Worm (Caenorhabditis elegans) whole organism, L4 larva: ENCODE data around the gene T07E3.4.
A peak's percentile ranks its signal among the peaks of the same experiment; 100 is the strongest.

Experiments
- D1046.2 ChIP-seq: fragments of 200-800 bp; sonication (Bioruptor generic); IDR thresholded peaks from 2 replicates; pipeline ENCODE4 v1.3.6; 2022; ENCODE audit warnings: missing genetic modification characterization, missing compliant biosample characterization
- F26F4.8 ChIP-seq: fragments of 200-800 bp; sonication (Bioruptor generic); conservative IDR thresholded peaks from 2 replicates; pipeline ENCODE4 v1.3.6; 2022; ENCODE audit warnings: missing genetic modification characterization, missing compliant biosample characterization
- F49E8.2 ChIP-seq: sonication (generic microtip); optimal IDR thresholded peaks from 2 replicates; lab custom pipeline; 2016; ENCODE audit warnings: missing compliant biosample characterization, mild to moderate bottlenecking, missing genetic modification characterization, borderline replicate concordance
- T20F7.1 ChIP-seq: fragments of 200-800 bp; sonication (Bioruptor generic); optimal IDR thresholded peaks from 2 replicates; lab custom pipeline; 2018; ENCODE audit warnings: mild to moderate bottlenecking, missing genetic modification characterization, missing compliant biosample characterization
- T26A8.4 ChIP-seq: fragments of 200-800 bp; sonication (Bioruptor generic); IDR thresholded peaks from 2 replicates; pipeline ENCODE4 v1.3.6; 2022; ENCODE audit warnings: missing genetic modification characterization, missing compliant biosample characterization
- Y105C5A.15 ChIP-seq: fragments of 200-800 bp; sonication (Bioruptor generic); IDR thresholded peaks from 2 replicates; pipeline ENCODE4 v1.3.6; 2022; ENCODE audit warnings: missing genetic modification characterization, missing compliant biosample characterization
- Y48G9A.11 ChIP-seq: fragments of 200-800 bp; sonication (Bioruptor generic); IDR thresholded peaks from 2 replicates; pipeline ENCODE4 v1.3.6; 2022; ENCODE audit warnings: missing genetic modification reagents, missing genetic modification characterization, missing compliant biosample characterization
- Y5F2A.4 ChIP-seq: fragments of 200-800 bp; sonication (Bioruptor generic); optimal IDR thresholded peaks from 2 replicates; lab custom pipeline; 2018; ENCODE audit warnings: mild to moderate bottlenecking, missing genetic modification characterization, missing compliant biosample characterization
- Y75B8A.6 ChIP-seq: fragments of 200-800 bp; sonication (Bioruptor generic); IDR thresholded peaks from 2 replicates; pipeline ENCODE4 v1.3.6; 2022; ENCODE audit warnings: missing genetic modification reagents, missing genetic modification characterization, missing compliant biosample characterization
- ZK337.2 ChIP-seq: fragments of 200-800 bp; sonication (Bioruptor generic); IDR thresholded peaks from 2 replicates; pipeline ENCODE4 v1.3.6; 2022; ENCODE audit warnings: missing genetic modification reagents, missing genetic modification characterization, missing compliant biosample characterization
- ZK546.5 ChIP-seq, 2 experiments: sonication (generic microtip); optimal IDR thresholded peaks; 2 replicates each; lab custom pipeline; 2017; ENCODE audit warnings: missing biosample characterization in 2 of 2, missing genetic modification characterization in 2 of 2
- arid-1 ChIP-seq: fragments of 200-800 bp; sonication (Bioruptor generic); conservative IDR thresholded peaks from 2 replicates; pipeline ENCODE4 v1.3.6; 2022; ENCODE audit warnings: missing genetic modification reagents, missing genetic modification characterization, missing compliant biosample characterization
- ceh-20 ChIP-seq: fragments of 200-800 bp; sonication (Bioruptor generic); IDR thresholded peaks from 2 replicates; pipeline ENCODE4 v1.3.6; 2022; ENCODE audit warnings: missing genetic modification reagents, missing genetic modification characterization, missing compliant biosample characterization
- ceh-28 ChIP-seq: fragments of 150-350 bp; optimal IDR thresholded peaks from 2 replicates; lab custom pipeline; 2014; ENCODE audit warnings: missing biosample characterization, missing genetic modification reagents, missing genetic modification characterization
- ceh-62 ChIP-seq: sonication (generic microtip); optimal IDR thresholded peaks from 2 replicates; lab custom pipeline; 2017; ENCODE audit warnings: missing biosample characterization, missing genetic modification characterization
- dmd-9 ChIP-seq: fragments of 200-800 bp; sonication (Bioruptor generic); IDR thresholded peaks from 2 replicates; pipeline ENCODE4 v1.3.6; 2022; ENCODE audit warnings: missing genetic modification reagents, missing genetic modification characterization, missing compliant biosample characterization
- dpl-1 ChIP-seq: fragments of 150-350 bp; optimal IDR thresholded peaks from 2 replicates; lab custom pipeline; 2014; ENCODE audit warnings: missing biosample characterization, missing genetic modification reagents, missing genetic modification characterization
- duxl-1 ChIP-seq: sonication (generic microtip); optimal IDR thresholded peaks from 2 replicates; lab custom pipeline; 2016; ENCODE audit warnings: mild to moderate bottlenecking, missing genetic modification characterization, moderate library complexity, missing compliant biosample characterization; ENCODE audit not compliant: poor library complexity
- dve-1 ChIP-seq: sonication (generic microtip); optimal IDR thresholded peaks from 2 replicates; lab custom pipeline; 2017; ENCODE audit warnings: antibody characterized with exemption, mild to moderate bottlenecking, missing genetic modification characterization, missing compliant biosample characterization; ENCODE audit not compliant: insufficient read depth
- egl-43 ChIP-seq: fragments of 200-800 bp; sonication (Bioruptor generic); IDR thresholded peaks from 2 replicates; pipeline ENCODE4 v1.3.6; 2022; ENCODE audit warnings: missing genetic modification reagents, missing genetic modification characterization, missing compliant biosample characterization
- fkh-10 ChIP-seq: fragments of 150-350 bp; optimal IDR thresholded peaks from 2 replicates; lab custom pipeline; 2014; ENCODE audit warnings: missing biosample characterization, missing genetic modification reagents, missing genetic modification characterization
- hlh-11 ChIP-seq: fragments of 200-800 bp; sonication (Bioruptor generic); optimal IDR thresholded peaks from 2 replicates; lab custom pipeline; 2018; ENCODE audit warnings: mild to moderate bottlenecking, missing genetic modification characterization, missing compliant biosample characterization
- hmg-1.1 ChIP-seq: fragments of 200-800 bp; sonication (Bioruptor generic); IDR thresholded peaks from 2 replicates; pipeline ENCODE4 v1.3.6; 2022; ENCODE audit warnings: missing genetic modification reagents, missing genetic modification characterization, missing compliant biosample characterization
- jun-1 ChIP-seq: fragments of 150-350 bp; optimal IDR thresholded peaks from 2 replicates; lab custom pipeline; 2014; ENCODE audit warnings: missing biosample characterization, missing genetic modification reagents, missing genetic modification characterization
- lim-7 ChIP-seq: fragments of 200-800 bp; sonication (Bioruptor generic); IDR thresholded peaks from 2 replicates; pipeline ENCODE4 v1.3.6; 2022; ENCODE audit warnings: missing genetic modification characterization, missing compliant biosample characterization
- lin-1 ChIP-seq: fragments of 200-800 bp; sonication (Bioruptor generic); IDR thresholded peaks from 2 replicates; pipeline ENCODE4 v1.3.6; 2022; ENCODE audit warnings: missing genetic modification reagents, missing genetic modification characterization, missing compliant biosample characterization
- lin-29 ChIP-seq: fragments of 200-800 bp; sonication (Bioruptor generic); IDR thresholded peaks from 2 replicates; pipeline ENCODE4 v1.3.6; 2022; ENCODE audit warnings: missing genetic modification reagents, missing genetic modification characterization, missing compliant biosample characterization
- lin-39 ChIP-seq: fragments of 150-350 bp; optimal IDR thresholded peaks from 2 replicates; lab custom pipeline; 2014; ENCODE audit warnings: missing biosample characterization, missing genetic modification reagents, missing genetic modification characterization
- madf-5 ChIP-seq, 2 experiments: fragments of 200-800 bp; sonication (Bioruptor generic); IDR thresholded peaks; 2 replicates each; pipeline ENCODE4 v1.3.6; 2022; ENCODE audit warnings: missing compliant biosample characterization in 2 of 2, missing genetic modification characterization in 2 of 2
- madf-9 ChIP-seq: fragments of 200-800 bp; sonication (Bioruptor generic); conservative IDR thresholded peaks from 2 replicates; pipeline ENCODE4 v1.3.6; 2022; ENCODE audit warnings: missing genetic modification reagents, missing genetic modification characterization, missing compliant biosample characterization
- mdl-1 ChIP-seq, 2 experiments: fragments of 150-350 bp in 1 of 2; sonication (generic microtip) in 1 of 2; optimal IDR thresholded peaks; 2 replicates each; lab custom pipeline; 2014 to 2017; ENCODE audit warnings: missing biosample characterization in 2 of 2, missing genetic modification characterization in 2 of 2
- mxl-2 ChIP-seq: fragments of 200-800 bp; sonication (Bioruptor generic); conservative IDR thresholded peaks from 2 replicates; pipeline ENCODE4 v1.3.6; 2022; ENCODE audit warnings: missing genetic modification reagents, missing genetic modification characterization, missing compliant biosample characterization
- nhr-10 ChIP-seq: fragments of 150-350 bp; optimal IDR thresholded peaks from 2 replicates; lab custom pipeline; 2014; ENCODE audit warnings: missing biosample characterization, missing genetic modification characterization
- nhr-11 ChIP-seq: fragments of 150-350 bp; optimal IDR thresholded peaks from 2 replicates; lab custom pipeline; 2014; ENCODE audit warnings: missing biosample characterization, missing genetic modification characterization
- nhr-111 ChIP-seq: fragments of 200-800 bp; sonication (Bioruptor generic); optimal IDR thresholded peaks from 2 replicates; lab custom pipeline; 2018; ENCODE audit warnings: mild to moderate bottlenecking, missing genetic modification characterization, missing compliant biosample characterization
- nhr-42 ChIP-seq: fragments of 200-800 bp; sonication (Bioruptor generic); IDR thresholded peaks from 2 replicates; pipeline ENCODE4 v1.3.6; 2022; ENCODE audit warnings: missing genetic modification characterization, missing compliant biosample characterization
- nhr-48 ChIP-seq: sonication (generic microtip); optimal IDR thresholded peaks from 2 replicates; lab custom pipeline; 2016; ENCODE audit warnings: mild to moderate bottlenecking, missing genetic modification characterization, missing compliant biosample characterization
- nhr-76 ChIP-seq: fragments of 150-350 bp; optimal IDR thresholded peaks from 2 replicates; lab custom pipeline; 2014; ENCODE audit warnings: missing biosample characterization, missing genetic modification characterization
- pha-4 ChIP-seq, 2 experiments: fragments of 150-350 bp in 1 of 2; fragments of 200-800 bp in 1 of 2; sonication (Bioruptor generic) in 1 of 2; IDR thresholded peaks in 1 of 2; optimal IDR thresholded peaks in 1 of 2; 2 replicates each; pipeline versions ENCODE4 v1.3.6 to Lab custom; 2014 to 2022; ENCODE audit warnings: missing genetic modification characterization in 2 of 2, missing genetic modification reagents in 2 of 2, missing biosample characterization in 1 of 2, missing compliant biosample characterization in 1 of 2
- pqm-1 ChIP-seq: sonication (generic microtip); optimal IDR thresholded peaks from 2 replicates; lab custom pipeline; 2017; ENCODE audit warnings: missing biosample characterization, missing genetic modification characterization
- rbr-2 ChIP-seq: sonication (generic microtip); optimal IDR thresholded peaks from 2 replicates; lab custom pipeline; 2016; ENCODE audit warnings: missing genotype, missing genetic modification characterization, missing compliant biosample characterization
- snpc-1.2 ChIP-seq: fragments of 200-800 bp; sonication (Bioruptor generic); IDR thresholded peaks from 2 replicates; pipeline ENCODE4 v1.3.6; 2022; ENCODE audit warnings: missing genetic modification reagents, missing genetic modification characterization, missing compliant biosample characterization
- tag-97 ChIP-seq: fragments of 200-800 bp; sonication (Bioruptor generic); IDR thresholded peaks from 2 replicates; pipeline ENCODE4 v1.3.6; 2022; ENCODE audit warnings: missing genetic modification characterization, missing compliant biosample characterization
- unc-39 ChIP-seq: sonication (generic microtip); optimal IDR thresholded peaks from 2 replicates; lab custom pipeline; 2017; ENCODE audit warnings: missing biosample characterization, missing genetic modification characterization
- unc-62 ChIP-seq, 3 experiments: fragments of 150-350 bp in 1 of 3; sonication (generic microtip); optimal IDR thresholded peaks in 2 of 3; peaks in 1 of 3; 1 replicate in 1 of 3; 2 replicates in 2 of 3; lab custom pipeline; 2014 to 2017; ENCODE audit warnings: missing biosample characterization in 3 of 3, missing genetic modification characterization in 3 of 3, missing genetic modification reagents in 3 of 3, missing genotype in 1 of 3
- zag-1 ChIP-seq: fragments of 150-350 bp; optimal IDR thresholded peaks from 2 replicates; lab custom pipeline; 2014; ENCODE audit warnings: missing biosample characterization, missing genetic modification characterization
- zfp-3 ChIP-seq: fragments of 200-800 bp; sonication (Bioruptor generic); conservative IDR thresholded peaks from 2 replicates; pipeline ENCODE4 v1.3.6; 2022; ENCODE audit warnings: missing genetic modification reagents, missing genetic modification characterization, missing compliant biosample characterization
- zip-11 ChIP-seq: fragments of 200-800 bp; sonication (Bioruptor generic); IDR thresholded peaks from 2 replicates; pipeline ENCODE4 v1.3.6; 2022; ENCODE audit warnings: missing genetic modification characterization, missing compliant biosample characterization
- zip-2 ChIP-seq: fragments of 150-350 bp; optimal IDR thresholded peaks from 2 replicates; lab custom pipeline; 2014; ENCODE audit warnings: missing biosample characterization, missing genetic modification characterization
- ztf-11 ChIP-seq: fragments of 150-350 bp; optimal IDR thresholded peaks from 2 replicates; lab custom pipeline; 2014; ENCODE audit warnings: missing biosample characterization, missing genetic modification characterization

Gene T07E3.4

ce11 chrIII:6888497-6888896 is 9.3 kb upstream of the T07E3.4 start (continued):
- peak; percentile 87 for TF ChIP-seq lim-7 (GFP tag; lab: Robert Waterston, UW)
- TF ChIP-seq madf-9 (GFP tag; lab: Robert Waterston, UW) = peak; percentile 80
- TF ChIP-seq F49E8.2 (tag; lab: Kevin White, UChicago) = peak; percentile 33
- peak; percentile 43 for TF ChIP-seq dve-1 (tag; lab: Kevin White, UChicago)
- TF ChIP-seq zag-1 (tag; lab: Kevin White, UChicago) = no peak
- TF ChIP-seq ZK337.2 (GFP tag; lab: Robert Waterston, UW) = no peak
- TF ChIP-seq F26F4.8 (GFP tag; lab: Robert Waterston, UW) = peak; percentile 73
- TF ChIP-seq Y75B8A.6 (GFP tag; lab: Robert Waterston, UW) = peak; percentile 74; the same call in 1 of the 2 replicates
- 0 out of 2 replicates have a peak, but pooled peaks have one; percentile 55 for TF ChIP-seq mxl-2 (GFP tag; lab: Robert Waterston, UW)
- TF ChIP-seq pqm-1 = no peak
- peak; percentile 28 to 86; a peak in 2 of 4 replicates for TF ChIP-seq madf-5 (GFP tag; IDR thresholded peaks at IDR 0.05; lab: Robert Waterston, UW)
- TF ChIP-seq arid-1 (GFP tag; lab: Robert Waterston, UW) = peak; percentile 86
- no peak for TF ChIP-seq D1046.2 (GFP tag; lab: Robert Waterston, UW)
- no peak for TF ChIP-seq ceh-28
- TF ChIP-seq Y48G9A.11 (GFP tag; lab: Robert Waterston, UW) = peak; percentile 64
- peak; percentile 80 for TF ChIP-seq T26A8.4 (GFP tag; lab: Robert Waterston, UW)
- TF ChIP-seq duxl-1 (tag; lab: Kevin White, UChicago) = peak; percentile 25
- TF ChIP-seq mdl-1 (tag; optimal IDR thresholded peaks at IDR 0.05; lab: Kevin White, UChicago) = peak in 1 of 2 experiments; percentile 40
- peak; percentile 45 for TF ChIP-seq nhr-48
- peak; percentile 63 for TF ChIP-seq Y5F2A.4 (GFP tag; lab: Kevin White, UChicago)
- peak; percentile 70 for TF ChIP-seq hmg-1.1
- TF ChIP-seq unc-39 = no peak
- no peak for TF ChIP-seq tag-97 (GFP tag; lab: Robert Waterston, UW)
- TF ChIP-seq lin-29 (GFP tag; lab: Robert Waterston, UW) = 0 out of 2 replicates have a peak, but pooled peaks have one; percentile 25
- TF ChIP-seq hlh-11 (tag; lab: Kevin White, UChicago) = peak; percentile 29
- TF ChIP-seq Y105C5A.15 = peak; percentile 79; the same call in 1 of the 2 replicates
- peak; percentile 66; the same call in 1 of the 2 replicates for TF ChIP-seq pha-4 (GFP tag; IDR thresholded peaks at IDR 0.05; lab: Robert Waterston, UW)
- no peak for TF ChIP-seq pha-4 (tag; optimal IDR thresholded peaks at IDR 0.05; lab: Kevin White, UChicago)
- TF ChIP-seq nhr-42 = no peak; the same call in 1 of the 2 replicates
- no peak for TF ChIP-seq ztf-11 (tag; lab: Kevin White, UChicago)
- no peak for TF ChIP-seq nhr-76 (tag; lab: Kevin White, UChicago)
- TF ChIP-seq dpl-1 (GFP tag; lab: Kevin White, UChicago) = peak; percentile 9
- peak; percentile 84 for TF ChIP-seq egl-43 (GFP tag; lab: Robert Waterston, UW)
- 0 out of 2 replicates have a peak, but pooled peaks have one; percentile 26 for TF ChIP-seq zfp-3 (GFP tag; lab: Robert Waterston, UW)
- TF ChIP-seq T20F7.1 = no peak
- no peak for TF ChIP-seq lin-39 (tag; lab: Kevin White, UChicago)
- peak; percentile 47 for TF ChIP-seq lin-1
- TF ChIP-seq ZK546.5 (tag; optimal IDR thresholded peaks at IDR 0.05; lab: Kevin White, UChicago) = no peak
- TF ChIP-seq dmd-9 (GFP tag; lab: Robert Waterston, UW) = 0 out of 2 replicates have a peak, but pooled peaks have one; percentile 17
- peak; percentile 66 for TF ChIP-seq zip-2 (tag; lab: Kevin White, UChicago)
- peak; percentile 39 for TF ChIP-seq rbr-2
- TF ChIP-seq fkh-10 (GFP tag; lab: Kevin White, UChicago) = no peak
- TF ChIP-seq nhr-11 (tag; lab: Kevin White, UChicago) = no peak
- peak; percentile 77 for TF ChIP-seq snpc-1.2 (GFP tag; lab: Robert Waterston, UW)
- no peak for TF ChIP-seq jun-1
- TF ChIP-seq unc-62 (GFP tag; optimal IDR thresholded peaks at IDR 0.05 in 1 of 2; lab: Kevin White, UChicago) = peak in 1 of 2 experiments; percentile 7
- no peak for TF ChIP-seq unc-62 (tag; optimal IDR thresholded peaks at IDR 0.05; lab: Kevin White, UChicago)
- no peak for TF ChIP-seq nhr-111 (GFP tag; lab: Kevin White, UChicago)
- peak; percentile 33; the same call in 1 of the 2 replicates for TF ChIP-seq ceh-20
- no peak for TF ChIP-seq ceh-62 (tag; lab: Kevin White, UChicago)
- TF ChIP-seq nhr-10 (tag; lab: Kevin White, UChicago) = no peak
- TF ChIP-seq zip-11 (GFP tag; lab: Robert Waterston, UW) = no peak
